Fruit fly (Drosophila melanogaster): ENCODE measurements around the gene CG42637.

Gene CG42637

DNA sequence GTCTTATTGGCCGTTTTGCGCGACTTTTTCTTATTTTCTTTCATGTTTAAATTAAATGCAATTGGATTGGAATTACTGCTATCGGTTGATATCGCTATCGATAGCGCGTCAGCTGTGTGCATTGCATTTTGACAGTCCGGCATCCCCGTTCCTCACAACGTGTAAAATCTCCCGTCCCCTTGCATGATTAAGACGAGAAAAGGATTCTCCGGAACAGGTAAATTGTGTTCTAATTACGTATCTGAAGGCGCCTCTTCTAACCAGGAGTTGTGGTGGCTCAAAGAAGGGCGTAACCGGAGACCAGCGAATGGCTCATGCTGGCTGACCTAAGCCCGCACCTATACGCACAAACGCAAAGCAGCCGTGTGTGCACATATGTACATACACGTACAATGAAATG lies 13.7 kb upstream of the CG42637 start, which contains the start of the genes CG14104 and Kap-alpha1 (continued):
- TF ChIP-seq CG10274 (GFP tag; optimal IDR thresholded peaks at IDR 0.05) (no peak), CG14710 (tag; optimal IDR thresholded peaks at IDR 0.05) (peak; percentile 13), CG8281 (tag; optimal IDR thresholded peaks at IDR 0.05) (no peak), p53 (GFP tag; optimal IDR thresholded peaks at IDR 0.05) (no peak), jing (GFP tag; optimal IDR thresholded peaks at IDR 0.05) (no peak), eve (GFP tag; optimal IDR thresholded peaks at IDR 0.05) (no peak), yki (optimal IDR thresholded peaks at IDR 0.05) (no peak), ro (GFP tag; IDR thresholded peaks at IDR 0.05) (no peak), CTCF (GFP tag; optimal IDR thresholded peaks at IDR 0.05) (no peak), hbn (GFP tag; IDR thresholded peaks at IDR 0.05; ENCODE audit: partially characterized antibody) (no peak), cas (GFP tag; IDR thresholded peaks at IDR 0.05) (0 out of 2 replicates have a peak, but pooled peaks have one; percentile 8), jumu (GFP tag; optimal IDR thresholded peaks at IDR 0.05) (no peak), CG7357 (GFP tag; IDR thresholded peaks at IDR 0.05) (no peak), slou (GFP tag; optimal IDR thresholded peaks at IDR 0.05) (no peak), CHES-1-like (GFP tag; optimal IDR thresholded peaks at IDR 0.05) (peak; percentile 23), CG32767 (GFP tag; IDR thresholded peaks at IDR 0.05) (peak; percentile 64), kay (GFP tag; optimal IDR thresholded peaks at IDR 0.05) (no peak), fru (optimal IDR thresholded peaks at IDR 0.05) (no peak), prd (optimal IDR thresholded peaks at IDR 0.05) (no peak), prd (GFP tag; IDR thresholded peaks at IDR 0.05) (no peak), Optix (GFP tag; IDR thresholded peaks at IDR 0.05) (no peak), CG16813 (GFP tag; IDR thresholded peaks at IDR 0.05; ENCODE audit: partially characterized antibody) (peak; percentile 63), aop (GFP tag; IDR thresholded peaks at IDR 0.05) (no peak), tin (GFP tag; optimal IDR thresholded peaks at IDR 0.05) (no peak), cato (GFP tag; optimal IDR thresholded peaks at IDR 0.05; ENCODE audit: borderline replicate concordance) (no peak), E2f1 (GFP tag; IDR thresholded peaks at IDR 0.05) (no peak), Drgx (GFP tag; IDR thresholded peaks at IDR 0.05) (no peak), esg (GFP tag; conservative IDR thresholded peaks at IDR 0.05) (no peak), PHDP (tag; optimal IDR thresholded peaks at IDR 0.05) (no peak), CG10431 (GFP tag; optimal IDR thresholded peaks at IDR 0.05) (no peak), tna (GFP tag; IDR thresholded peaks at IDR 0.05; ENCODE audit: partially characterized antibody) (peak; percentile 43; the same call in 1 of the 2 replicates), Kr (GFP tag; optimal IDR thresholded peaks at IDR 0.05) (no peak), ase (GFP tag; IDR thresholded peaks at IDR 0.05) (no peak), CG10366 (GFP tag; IDR thresholded peaks at IDR 0.05) (no peak), pb (GFP tag; optimal IDR thresholded peaks at IDR 0.05) (no peak), HLH3B (GFP tag; IDR thresholded peaks at IDR 0.05) (no peak), Lhr (GFP tag; optimal IDR thresholded peaks at IDR 0.05) (no peak), HLH54F (GFP tag; optimal IDR thresholded peaks at IDR 0.05) (no peak), CG13123 (GFP tag; optimal IDR thresholded peaks at IDR 0.05) (no peak), pros (GFP tag; optimal IDR thresholded peaks at IDR 0.05) (no peak), Gug (GFP tag; IDR thresholded peaks at IDR 0.05) (no peak), CG6272 (GFP tag; IDR thresholded peaks at IDR 0.05) (no peak), z (GFP tag; IDR thresholded peaks at IDR 0.05) (no peak), Aef1 (GFP tag; IDR thresholded peaks at IDR 0.05) (no peak), pho (GFP tag; optimal IDR thresholded peaks at IDR 0.05) (no peak), ATbp (GFP tag; optimal IDR thresholded peaks at IDR 0.05) (no peak), CG11504 (tag; optimal IDR thresholded peaks at IDR 0.05) (no peak), NC2α (GFP tag; optimal IDR thresholded peaks at IDR 0.05) (no peak), sens-2 (GFP tag; IDR thresholded peaks at IDR 0.05) (no peak), CG2875 (GFP tag; optimal IDR thresholded peaks at IDR 0.05) (no peak), Sin3A (optimal IDR thresholded peaks at IDR 0.05) (peak; percentile 20), lbe (GFP tag; optimal IDR thresholded peaks at IDR 0.05) (no peak), Nf-YC (tag; optimal IDR thresholded peaks at IDR 0.05) (no peak), gfzf (GFP tag; optimal IDR thresholded peaks at IDR 0.05) (peak; percentile 11), Atf-2 (GFP tag; optimal IDR thresholded peaks at IDR 0.05) (no peak)
